Worm (Caenorhabditis elegans): ENCODE measurements around the gene hint-3.

- no peak for TF ChIP-seq unc-62 (GFP tag; optimal IDR thresholded peaks at IDR 0.05)
- TF ChIP-seq snpc-4 (tag; optimal IDR thresholded peaks at IDR 0.05), result no peak
- TF ChIP-seq ceh-82 (tag; optimal IDR thresholded peaks at IDR 0.05), result no peak
- no peak for TF ChIP-seq ZK546.5 (tag; optimal IDR thresholded peaks at IDR 0.05)
- TF ChIP-seq ceh-16 (tag; optimal IDR thresholded peaks at IDR 0.05), result no peak
- TF ChIP-seq nhr-28 (tag; optimal IDR thresholded peaks at IDR 0.05), result no peak
- no peak for TF ChIP-seq nhr-76 (tag; optimal IDR thresholded peaks at IDR 0.05)
- TF ChIP-seq pha-4 (tag; optimal IDR thresholded peaks at IDR 0.05), result no peak
- no peak for TF ChIP-seq daf-12 (tag; optimal IDR thresholded peaks at IDR 0.05)
- TF ChIP-seq nhr-25 (tag; optimal IDR thresholded peaks at IDR 0.05), result no peak
- TF ChIP-seq nfya-1 (tag; optimal IDR thresholded peaks at IDR 0.05; ENCODE audit: insufficient read depth), result no peak
- TF ChIP-seq mdl-1 (tag; optimal IDR thresholded peaks at IDR 0.05), result no peak
- no peak for TF ChIP-seq lin-39 (tag; optimal IDR thresholded peaks at IDR 0.05)
- TF ChIP-seq pqm-1 (tag; optimal IDR thresholded peaks at IDR 0.05), result no peak
Observed at ce11 chrV:7713691-7714090, 46.6 kb upstream of the hint-3 start, which contains the start of gene ZK105.1.
